Fruit fly (Drosophila melanogaster): ENCODE results near the gene CG6059.
A peak's percentile ranks its signal among the peaks of the same experiment; 100 is the strongest.

Gene CG6059

dm6 chr3R:27135692-27136641 is 11.5 kb upstream of the CG6059 start (continued):
- peak; percentile 47 for TF ChIP-seq Hmr (GFP tag; optimal IDR thresholded peaks at IDR 0.05)
- peak; percentile 9 for TF ChIP-seq disco-r (GFP tag; optimal IDR thresholded peaks at IDR 0.05)
- TF ChIP-seq CG17385 (GFP tag; optimal IDR thresholded peaks at IDR 0.05) = peak; percentile 54
- 0 out of 2 replicates have a peak, but pooled peaks have one; percentile 9 for TF ChIP-seq CG4730 (GFP tag; IDR thresholded peaks at IDR 0.05)
- peak; percentile 52 for TF ChIP-seq fd96Cb (tag; optimal IDR thresholded peaks at IDR 0.05)
- peak; percentile 64 for TF ChIP-seq p53 (GFP tag; optimal IDR thresholded peaks at IDR 0.05)
- TF ChIP-seq al (GFP tag; IDR thresholded peaks at IDR 0.05) = no peak
- TF ChIP-seq CG9609 (GFP tag; optimal IDR thresholded peaks at IDR 0.05) = no peak
- no peak for TF ChIP-seq Stat92E (GFP tag; optimal IDR thresholded peaks at IDR 0.05)
- peak; percentile 62 for TF ChIP-seq fd3F (GFP tag; optimal IDR thresholded peaks at IDR 0.05)
- TF ChIP-seq bowl (GFP tag; IDR thresholded peaks at IDR 0.05) = no peak
- peak; percentile 47 for TF ChIP-seq Spps (tag; optimal IDR thresholded peaks at IDR 0.05)
- TF ChIP-seq sob (GFP tag; IDR thresholded peaks at IDR 0.05) = 0 out of 2 replicates have a peak, but pooled peaks have one; percentile 44
- TF ChIP-seq CG1529 (GFP tag; optimal IDR thresholded peaks at IDR 0.05) = peak; percentile 78
- TF ChIP-seq onecut (GFP tag; IDR thresholded peaks at IDR 0.05) = peak; percentile 73
- TF ChIP-seq Ptx1 (GFP tag; IDR thresholded peaks at IDR 0.05) = peak; percentile 52
- no peak for TF ChIP-seq gro (GFP tag; optimal IDR thresholded peaks at IDR 0.05)
- no peak for TF ChIP-seq CG17912 (GFP tag; optimal IDR thresholded peaks at IDR 0.05)
- TF ChIP-seq CG1792 (GFP tag; optimal IDR thresholded peaks at IDR 0.05) = peak; percentile 74
- TF ChIP-seq ac (GFP tag; optimal IDR thresholded peaks at IDR 0.05) = peak; percentile 91
- peak; percentile 53; the same call in 1 of the 2 replicates for TF ChIP-seq E2f1 (GFP tag; IDR thresholded peaks at IDR 0.05)
- peak in 1 of 2 experiments; percentile 9 for TF ChIP-seq crp (GFP tag; optimal IDR thresholded peaks at IDR 0.05)
- peak; percentile 46 for TF ChIP-seq CG15269 (tag; optimal IDR thresholded peaks at IDR 0.05)
- TF ChIP-seq vnd (GFP tag; IDR thresholded peaks at IDR 0.05; ENCODE audit: partially characterized antibody) = no peak
- no peak for TF ChIP-seq h (optimal IDR thresholded peaks at IDR 0.05)
- TF ChIP-seq CG3995 (GFP tag; optimal IDR thresholded peaks at IDR 0.05) = no peak
- no peak for TF ChIP-seq B-H1 (GFP tag; IDR thresholded peaks at IDR 0.05)
- peak; percentile 55 for TF ChIP-seq CG4707 (GFP tag; optimal IDR thresholded peaks at IDR 0.05)
- TF ChIP-seq bigmax (GFP tag; optimal IDR thresholded peaks at IDR 0.05) = peak; percentile 5
- TF ChIP-seq HLH3B (GFP tag; IDR thresholded peaks at IDR 0.05) = peak; percentile 54; the same call in 1 of the 2 replicates
- peak; percentile 66 for TF ChIP-seq CG17186 (GFP tag; optimal IDR thresholded peaks at IDR 0.05)
- peak; percentile 75 for TF ChIP-seq wek (GFP tag; optimal IDR thresholded peaks at IDR 0.05)
- TF ChIP-seq Mrtf (GFP tag; IDR thresholded peaks at IDR 0.05) = no peak
- TF ChIP-seq CG12659 (GFP tag; optimal IDR thresholded peaks at IDR 0.05) = peak; percentile 46
- peak; percentile 75 for TF ChIP-seq oc (tag; optimal IDR thresholded peaks at IDR 0.05)
- peak; percentile 37; the same call in 1 of the 2 replicates for TF ChIP-seq CG11247 (GFP tag; IDR thresholded peaks at IDR 0.05)
- TF ChIP-seq CG18011 (GFP tag; optimal IDR thresholded peaks at IDR 0.05) = peak; percentile 8
- TF ChIP-seq crc (GFP tag; optimal IDR thresholded peaks at IDR 0.05) = peak; percentile 32
- TF ChIP-seq H15 (GFP tag; IDR thresholded peaks at IDR 0.05) = no peak
- peak; percentile 82 for TF ChIP-seq CG1603 (tag; optimal IDR thresholded peaks at IDR 0.05)
- TF ChIP-seq CG7928 (GFP tag; optimal IDR thresholded peaks at IDR 0.05) = no peak
- TF ChIP-seq bsh (GFP tag; optimal IDR thresholded peaks at IDR 0.05) = peak in 1 of 2 experiments; percentile 73
- no peak for TF ChIP-seq Ravus (GFP tag; IDR thresholded peaks at IDR 0.05)
- TF ChIP-seq Dip3 (GFP tag; optimal IDR thresholded peaks at IDR 0.05) = no peak
- TF ChIP-seq btn (GFP tag; optimal IDR thresholded peaks at IDR 0.05) = peak; percentile 56
- peak; percentile 92 for TF ChIP-seq Med (GFP tag)
- peak; percentile 27 for TF ChIP-seq jumu (GFP tag; optimal IDR thresholded peaks at IDR 0.05)
- peak; percentile 69 for TF ChIP-seq CG5953 (GFP tag; IDR thresholded peaks at IDR 0.05)
